In genomic region chr2L:5386261-5386660, dm6 we compare ENCODE assay signal across 1 fruit fly cellular context.
TF ChIP-seq lines count a peak whose summit lies in the region.

No protein-coding gene starts in this region.

TF ChIP-seq in whole organism, embryonic, 481 proteins besides CTCF, POLR2A, EP300 and RAD21 (continued from another document):
- TF ChIP-seq YL-1 (GFP tag; optimal IDR thresholded peaks at IDR 0.05; lab: Kevin White, UChicago) (no peak), dmrt99B (tag; optimal IDR thresholded peaks at IDR 0.05; lab: Kevin White, UChicago) (peak; percentile 19), jing (GFP tag; optimal IDR thresholded peaks at IDR 0.05; lab: Kevin White, UChicago) (no peak), CG5180 (GFP tag; optimal IDR thresholded peaks at IDR 0.05; lab: Kevin White, UChicago) (no peak), lbe (GFP tag; optimal IDR thresholded peaks at IDR 0.05; lab: Kevin White, UChicago) (peak; percentile 32), phol (tag; optimal IDR thresholded peaks at IDR 0.05; lab: Kevin White, UChicago) (peak; percentile 18), wor (GFP tag; IDR thresholded peaks at IDR 0.05; lab: Robert Waterston, UW) (no peak), CG31441 (GFP tag; IDR thresholded peaks at IDR 0.05; lab: Robert Waterston, UW) (0 out of 2 replicates have a peak, but pooled peaks have one; percentile 15), Sin3A (optimal IDR thresholded peaks at IDR 0.05; lab: Kevin White, UChicago) (no peak), dimm (GFP tag; IDR thresholded peaks at IDR 0.05; lab: Robert Waterston, UW) (no peak), CG6689 (GFP tag; IDR thresholded peaks at IDR 0.05; lab: Robert Waterston, UW) (0 out of 2 replicates have a peak, but pooled peaks have one; percentile 12), CG10959 (GFP tag; IDR thresholded peaks at IDR 0.05; lab: Robert Waterston, UW) (no peak), Rfx (GFP tag; IDR thresholded peaks at IDR 0.05; lab: Robert Waterston, UW) (no peak), Sox102F (GFP tag; optimal IDR thresholded peaks at IDR 0.05; lab: Kevin White, UChicago) (peak; percentile 28), maf-S (GFP tag; optimal IDR thresholded peaks at IDR 0.05; lab: Kevin White, UChicago) (no peak), ind (GFP tag; optimal IDR thresholded peaks at IDR 0.05; lab: Kevin White, UChicago) (no peak), CG9609 (GFP tag; optimal IDR thresholded peaks at IDR 0.05; lab: Kevin White, UChicago) (no peak), CG7786 (GFP tag; optimal IDR thresholded peaks at IDR 0.05; lab: Kevin White, UChicago) (no peak), Ravus (GFP tag; IDR thresholded peaks at IDR 0.05; lab: Robert Waterston, UW) (no peak), CG9876 (GFP tag; optimal IDR thresholded peaks at IDR 0.05; lab: Kevin White, UChicago) (no peak), gem (tag; optimal IDR thresholded peaks at IDR 0.05; lab: Kevin White, UChicago) (no peak), tup (GFP tag; optimal IDR thresholded peaks at IDR 0.05; lab: Kevin White, UChicago) (no peak), CG2712 (tag; optimal IDR thresholded peaks at IDR 0.05; lab: Kevin White, UChicago) (no peak), Hr39 (optimal IDR thresholded peaks at IDR 0.05; lab: Kevin White, UChicago) (no peak), CG8478 (optimal IDR thresholded peaks at IDR 0.05; lab: Kevin White, UChicago) (no peak), H15 (GFP tag; IDR thresholded peaks at IDR 0.05; lab: Robert Waterston, UW) (peak; percentile 57; the same call in 1 of the 3 replicates), scrt (GFP tag; optimal IDR thresholded peaks at IDR 0.05; lab: Kevin White, UChicago) (no peak), CG31224 (GFP tag; IDR thresholded peaks at IDR 0.05; lab: Robert Waterston, UW) (no peak), tx (GFP tag; optimal IDR thresholded peaks at IDR 0.05; lab: Kevin White, UChicago) (no peak), zfh1 (GFP tag; IDR thresholded peaks at IDR 0.05; lab: Robert Waterston, UW) (peak; percentile 29; the same call in 1 of the 3 replicates), CG14441 (GFP tag; IDR thresholded peaks at IDR 0.05; lab: Robert Waterston, UW) (0 out of 2 replicates have a peak, but pooled peaks have one; percentile 24), odd (GFP tag; optimal IDR thresholded peaks at IDR 0.05; lab: Kevin White, UChicago) (no peak), Vsx1 (GFP tag; optimal IDR thresholded peaks at IDR 0.05; lab: Kevin White, UChicago) (no peak), knrl (GFP tag; IDR thresholded peaks at IDR 0.05; lab: Robert Waterston, UW; ENCODE audit: partially characterized antibody) (no peak), CG1602 (GFP tag; optimal IDR thresholded peaks at IDR 0.05; lab: Kevin White, UChicago) (no peak), CG6654 (GFP tag; optimal IDR thresholded peaks at IDR 0.05; lab: Kevin White, UChicago) (no peak), pum (GFP tag; optimal IDR thresholded peaks at IDR 0.05; lab: Kevin White, UChicago) (no peak), CG3065 (GFP tag; optimal IDR thresholded peaks at IDR 0.05; lab: Kevin White, UChicago) (no peak), NC2α (GFP tag; optimal IDR thresholded peaks at IDR 0.05; lab: Kevin White, UChicago) (no peak), z (GFP tag; IDR thresholded peaks at IDR 0.05; lab: Robert Waterston, UW) (no peak), Doc2 (GFP tag; IDR thresholded peaks at IDR 0.05; lab: Robert Waterston, UW) (no peak), Drgx (GFP tag; IDR thresholded peaks at IDR 0.05; lab: Robert Waterston, UW) (0 out of 2 replicates have a peak, but pooled peaks have one; percentile 20), Max (GFP tag; optimal IDR thresholded peaks at IDR 0.05; lab: Kevin White, UChicago) (no peak), CG18599 (GFP tag; optimal IDR thresholded peaks at IDR 0.05; lab: Kevin White, UChicago) (no peak), crp (GFP tag; optimal IDR thresholded peaks at IDR 0.05; lab: Kevin White, UChicago) (no peak), Poxn (GFP tag; IDR thresholded peaks at IDR 0.05; lab: Robert Waterston, UW) (no peak), pnt (GFP tag; optimal IDR thresholded peaks at IDR 0.05; lab: Kevin White, UChicago) (no peak), CG4820 (GFP tag; optimal IDR thresholded peaks at IDR 0.05; lab: Kevin White, UChicago) (no peak), CG1603 (tag; optimal IDR thresholded peaks at IDR 0.05; lab: Kevin White, UChicago) (no peak), CG8944 (GFP tag; optimal IDR thresholded peaks at IDR 0.05; lab: Kevin White, UChicago) (no peak), ro (GFP tag; IDR thresholded peaks at IDR 0.05; lab: Robert Waterston, UW) (no peak)
